Worm (Caenorhabditis elegans) whole organism, early embryonic: ENCODE data around the gene C01G12.5.

Source experiments
- aly-1 ChIP-seq: sonication (generic microtip); optimal IDR thresholded peaks from 2 replicates; lab custom pipeline; 2016; ENCODE audit warnings: missing genetic modification characterization, missing compliant biosample characterization
- ama-1 ChIP-seq: fragments of 150-350 bp; optimal IDR thresholded peaks from 2 replicates; lab custom pipeline; 2014
- scrt-1 ChIP-seq: fragments of 200-800 bp; sonication (Bioruptor generic); IDR thresholded peaks from 2 replicates; pipeline ENCODE4 v1.3.6; 2022; ENCODE audit warnings: missing genetic modification characterization, missing compliant biosample characterization
- tra-4 ChIP-seq: sonication (generic microtip); optimal IDR thresholded peaks from 2 replicates; lab custom pipeline; 2017; ENCODE audit warnings: missing genetic modification characterization, missing compliant biosample characterization

- no peak for TF ChIP-seq ama-1 (lab: Kevin White, UChicago)
- TF ChIP-seq aly-1: no peak
- TF ChIP-seq tra-4 (tag; lab: Kevin White, UChicago): no peak
- no peak for TF ChIP-seq scrt-1 (GFP tag; lab: Robert Waterston, UW)
Observed at ce11 chrII:14618764-14619163, 31.5 kb upstream of the C01G12.5 start.
